Worm (Caenorhabditis elegans) whole organism, midembryonic: Measurements from ENCODE around the gene C24H12.8.

Experiments used
- T22C8.4 ChIP-seq: fragments of 200-800 bp; sonication (Bioruptor generic); IDR thresholded peaks from 2 replicates; pipeline ENCODE4 v1.3.6; 2022; ENCODE audit warnings: missing genetic modification characterization, missing compliant biosample characterization
- cog-1 ChIP-seq: sonication (generic microtip); optimal IDR thresholded peaks from 2 replicates; lab custom pipeline; 2016; ENCODE audit warnings: missing genetic modification characterization, missing compliant biosample characterization
- flt-1 ChIP-seq: fragments of 200-800 bp; sonication (Bioruptor generic); IDR thresholded peaks from 2 replicates; pipeline ENCODE4 v1.3.6; 2022; ENCODE audit warnings: missing genetic modification characterization, missing compliant biosample characterization
- ref-1 ChIP-seq: fragments of 200-800 bp; sonication (Bioruptor generic); conservative IDR thresholded peaks from 2 replicates; pipeline ENCODE4 v1.3.6; 2022; ENCODE audit warnings: missing genetic modification reagents, missing genetic modification characterization, missing compliant biosample characterization
- ztf-29 ChIP-seq: fragments of 200-800 bp; sonication (Bioruptor generic); IDR thresholded peaks from 2 replicates; pipeline ENCODE4 v1.3.6; 2022; ENCODE audit warnings: missing genetic modification reagents, missing genetic modification characterization, missing compliant biosample characterization

ce11 chrII:371549-371948, 51.4 kb downstream of the C24H12.8 start:
- TF ChIP-seq ztf-29 (GFP tag; lab: Robert Waterston, UW) = no peak
- no peak for TF ChIP-seq ref-1 (GFP tag; lab: Robert Waterston, UW)
- TF ChIP-seq cog-1 (tag; lab: Kevin White, UChicago) = no peak
- TF ChIP-seq T22C8.4 (GFP tag; lab: Robert Waterston, UW) = no peak
- no peak for TF ChIP-seq flt-1 (GFP tag; lab: Robert Waterston, UW)
